Fruit fly (Drosophila melanogaster): ENCODE measurements around the gene salm.

dm6 chr2L:11396157-11396876 lies 49.1 kb downstream of the salm start:
- TF ChIP-seq pan (optimal IDR thresholded peaks at IDR 0.05) (no peak), Hr78 (GFP tag; optimal IDR thresholded peaks at IDR 0.05) (no peak), sv (GFP tag; optimal IDR thresholded peaks at IDR 0.05) (no peak), rgr (GFP tag; optimal IDR thresholded peaks at IDR 0.05) (peak; percentile 7)

All from whole organism, wandering third instar larva.